Worm (Caenorhabditis elegans): ENCODE measurements around the gene ZK1307.1.

DNA sequence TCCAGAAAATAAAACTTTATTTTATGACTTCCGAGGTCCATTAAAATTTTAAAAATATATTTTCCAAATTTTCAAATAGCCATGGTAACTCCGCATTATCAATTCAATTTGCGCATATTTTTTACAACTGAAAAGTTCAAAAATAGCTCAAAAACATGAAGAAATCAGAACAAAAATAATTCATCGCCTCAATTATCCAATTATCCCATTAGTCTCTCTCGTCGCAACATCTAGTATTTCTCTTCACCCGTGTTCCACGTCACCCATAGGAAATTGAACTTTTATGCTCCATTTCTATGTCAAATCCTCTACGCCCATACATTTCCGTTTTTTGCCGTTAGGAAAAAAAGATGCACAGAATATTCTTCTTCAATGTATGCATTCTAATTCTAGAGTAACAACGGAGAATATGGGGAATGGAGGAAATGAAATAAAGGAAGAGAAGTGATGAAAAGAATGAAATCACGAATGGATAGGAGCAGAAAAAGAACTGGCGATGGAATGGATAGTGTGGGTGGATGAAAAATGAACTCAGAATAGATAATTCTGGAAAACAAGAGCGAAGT lies 34.8 kb upstream of the ZK1307.1 start:
- TF ChIP-seq lin-15B (tag; optimal IDR thresholded peaks at IDR 0.05) (no peak), ceh-20 (GFP tag; IDR thresholded peaks at IDR 0.05) (no peak), nhr-28 (tag; optimal IDR thresholded peaks at IDR 0.05) (no peak), zag-1 (tag; optimal IDR thresholded peaks at IDR 0.05) (no peak)
